Worm (Caenorhabditis elegans) whole organism, mixed stage, embryonic: ENCODE measurements around the gene viro-2.

Experiments used
- ceh-39 ChIP-seq: fragments of 150-350 bp; optimal IDR thresholded peaks from 2 replicates; lab custom pipeline; 2014; ENCODE audit warnings: missing biosample characterization, missing genetic modification characterization
- elt-3 ChIP-seq: fragments of 150-350 bp; optimal IDR thresholded peaks from 2 replicates; lab custom pipeline; 2014; ENCODE audit warnings: missing biosample characterization, missing genetic modification characterization
- pha-4 ChIP-seq: fragments of 150-350 bp; optimal IDR thresholded peaks from 2 replicates; lab custom pipeline; 2018; ENCODE audit warnings: missing biosample characterization, missing genetic modification reagents, missing genetic modification characterization
- unc-39 ChIP-seq: fragments of 150-350 bp; optimal IDR thresholded peaks from 2 replicates; lab custom pipeline; 2014; ENCODE audit warnings: missing biosample characterization, missing genetic modification characterization

- TF ChIP-seq pha-4: no peak
- no peak for TF ChIP-seq unc-39 (tag; lab: Kevin White, UChicago)
- TF ChIP-seq ceh-39: no peak
- no peak for TF ChIP-seq elt-3 (tag; lab: Kevin White, UChicago)
Measured at ce11 chrIII:7091042-7091441, 37.7 kb upstream of the viro-2 start, which contains the start of gene ZK418.2.
